Fruit fly (Drosophila melanogaster): Measurements from ENCODE around the gene daed.
A peak's percentile ranks its signal among the peaks of the same experiment; 100 is the strongest.

Gene daed

DNA sequence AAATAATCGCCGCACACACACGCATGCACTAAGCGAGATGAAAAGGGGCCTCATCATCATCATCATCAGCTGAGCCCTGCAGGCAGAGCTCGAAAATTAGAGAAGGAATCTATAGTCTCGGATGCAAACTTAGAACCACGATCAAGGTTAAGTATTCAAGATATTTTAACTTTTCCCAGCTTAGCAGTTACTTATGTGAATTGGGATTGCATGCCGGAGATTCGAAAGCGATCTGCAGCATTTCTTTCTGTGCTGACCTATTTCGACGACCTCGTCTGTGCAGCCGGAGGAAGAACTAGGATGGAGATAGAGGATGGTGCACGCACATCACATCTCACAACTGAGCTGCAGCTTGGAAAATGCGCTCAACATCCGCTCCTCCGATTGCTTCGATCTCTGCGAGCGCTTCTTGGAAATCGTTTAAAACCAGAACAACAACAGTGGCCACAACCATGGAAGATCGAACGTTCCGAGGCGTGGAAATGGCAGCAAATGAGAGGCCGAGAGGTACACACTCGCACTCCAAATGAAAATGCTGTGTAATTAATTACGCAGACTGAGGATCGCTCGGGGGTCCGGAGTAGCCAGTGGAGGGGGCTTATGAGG lies 33.3 kb downstream of the daed start (continued):
- TF ChIP-seq Eip93F (GFP tag; optimal IDR thresholded peaks at IDR 0.05) (no peak), CG32006 (GFP tag; optimal IDR thresholded peaks at IDR 0.05) (peak; percentile 57), OdsH (GFP tag; optimal IDR thresholded peaks at IDR 0.05) (peak; percentile 66), CG6808 (GFP tag; optimal IDR thresholded peaks at IDR 0.05) (peak; percentile 81), esn (GFP tag; optimal IDR thresholded peaks at IDR 0.05) (no peak), dac (GFP tag; optimal IDR thresholded peaks at IDR 0.05) (peak; percentile 7), Blimp-1 (GFP tag; optimal IDR thresholded peaks at IDR 0.05) (no peak), Sox15 (GFP tag; optimal IDR thresholded peaks at IDR 0.05) (no peak), CG10631 (GFP tag; optimal IDR thresholded peaks at IDR 0.05) (peak; percentile 72), lz (GFP tag; optimal IDR thresholded peaks at IDR 0.05) (no peak), CG7368 (GFP tag; optimal IDR thresholded peaks at IDR 0.05) (peak; percentile 59), Hr4 (GFP tag; optimal IDR thresholded peaks at IDR 0.05) (peak; percentile 36), fd59A (GFP tag; optimal IDR thresholded peaks at IDR 0.05) (peak; percentile 78), Ets21C (GFP tag; optimal IDR thresholded peaks at IDR 0.05) (no peak), acj6 (GFP tag; optimal IDR thresholded peaks at IDR 0.05) (peak; percentile 59), fd85E (GFP tag; optimal IDR thresholded peaks at IDR 0.05) (no peak), Eip75B (GFP tag; optimal IDR thresholded peaks at IDR 0.05) (peak; percentile 75), CG11294 (GFP tag; IDR thresholded peaks at IDR 0.05) (peak; percentile 34; the same call in 1 of the 2 replicates), net (GFP tag; optimal IDR thresholded peaks at IDR 0.05) (peak; percentile 37), CG3919 (GFP tag; optimal IDR thresholded peaks at IDR 0.05) (peak; percentile 75), Sox102F (GFP tag; optimal IDR thresholded peaks at IDR 0.05) (no peak), Gug (GFP tag; IDR thresholded peaks at IDR 0.05) (peak; percentile 17; the same call in 1 of the 2 replicates), CG6163 (GFP tag; IDR thresholded peaks at IDR 0.05) (peak; percentile 89), CG6792 (GFP tag; optimal IDR thresholded peaks at IDR 0.05) (peak; percentile 42), CG11762 (GFP tag; optimal IDR thresholded peaks at IDR 0.05; ENCODE audit: insufficient read depth) (peak; percentile 23), topi (GFP tag; optimal IDR thresholded peaks at IDR 0.05) (no peak), CG11902 (GFP tag; optimal IDR thresholded peaks at IDR 0.05) (no peak), CG3032 (tag; optimal IDR thresholded peaks at IDR 0.05) (peak; percentile 84), CG8119 (GFP tag; IDR thresholded peaks at IDR 0.05) (peak; percentile 62)

DNA sequence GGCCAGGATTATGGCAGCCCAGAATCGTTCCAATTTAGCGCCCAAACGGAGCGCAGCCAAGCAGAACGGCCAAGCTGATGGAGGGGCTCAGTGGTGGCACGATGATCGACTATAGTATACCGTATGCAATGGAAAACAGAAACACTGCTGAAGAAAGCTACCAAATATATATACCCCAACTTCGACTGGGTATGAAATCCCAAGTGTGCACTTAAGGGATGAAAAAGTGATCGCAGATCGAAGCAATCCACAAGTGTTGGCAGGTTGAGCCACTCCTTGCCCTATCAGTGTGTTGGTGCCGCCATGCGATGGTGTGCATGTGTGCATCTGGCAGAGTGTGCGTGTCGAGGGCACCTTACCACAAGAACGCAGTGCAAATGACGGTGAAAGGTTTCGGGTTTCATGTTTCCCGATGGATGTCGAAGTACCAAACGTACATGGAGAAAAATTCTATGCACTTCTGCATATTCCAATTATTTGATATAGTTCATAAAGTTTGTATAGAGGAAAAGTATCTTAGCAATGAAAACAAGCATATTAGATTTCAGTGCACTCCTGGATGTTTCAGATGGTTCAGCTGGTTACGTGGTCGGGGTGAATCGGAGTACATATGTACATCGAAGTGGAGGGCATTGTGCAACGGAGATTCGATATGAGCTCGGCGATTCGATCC lies 34.0 kb downstream of the daed start:
- TF ChIP-seq CG31627 (GFP tag; optimal IDR thresholded peaks at IDR 0.05) = peak; percentile 21
- no peak for TF ChIP-seq dac (GFP tag; optimal IDR thresholded peaks at IDR 0.05)
- TF ChIP-seq eg (GFP tag; IDR thresholded peaks at IDR 0.05) = no peak
- peak; percentile 11 for TF ChIP-seq Ets21C (GFP tag; optimal IDR thresholded peaks at IDR 0.05)
- peak; percentile 4 for TF ChIP-seq CG6792 (GFP tag; optimal IDR thresholded peaks at IDR 0.05)
- TF ChIP-seq vri (GFP tag; optimal IDR thresholded peaks at IDR 0.05) = peak; percentile 20
- TF ChIP-seq Blimp-1 (GFP tag; optimal IDR thresholded peaks at IDR 0.05) = no peak
- no peak for TF ChIP-seq CG4318 (GFP tag; optimal IDR thresholded peaks at IDR 0.05)
- peak; percentile 48 for TF ChIP-seq esn (GFP tag; optimal IDR thresholded peaks at IDR 0.05)
- TF ChIP-seq Eip78C (GFP tag) = peak; percentile 41
- no peak for TF ChIP-seq CG32006 (GFP tag; optimal IDR thresholded peaks at IDR 0.05)
- TF ChIP-seq lz (GFP tag; optimal IDR thresholded peaks at IDR 0.05) = peak; percentile 6
- TF ChIP-seq Sox102F (GFP tag; optimal IDR thresholded peaks at IDR 0.05) = no peak
- TF ChIP-seq Hr39 (GFP tag; optimal IDR thresholded peaks at IDR 0.05) = peak; percentile 8
- peak; percentile 69 for TF ChIP-seq svp (GFP tag)
- TF ChIP-seq CG1621 (tag; optimal IDR thresholded peaks at IDR 0.05) = no peak
- no peak for TF ChIP-seq CG9139 (GFP tag; optimal IDR thresholded peaks at IDR 0.05)
- peak; percentile 9 for TF ChIP-seq Eip75B (GFP tag; optimal IDR thresholded peaks at IDR 0.05)
- no peak for TF ChIP-seq acj6 (GFP tag; optimal IDR thresholded peaks at IDR 0.05)
- no peak for TF ChIP-seq fd59A (GFP tag; optimal IDR thresholded peaks at IDR 0.05)
- no peak for TF ChIP-seq CG6276 (GFP tag; optimal IDR thresholded peaks at IDR 0.05)
- TF ChIP-seq Ets96B (tag; optimal IDR thresholded peaks at IDR 0.05) = no peak
- no peak for TF ChIP-seq CG10669 (GFP tag; optimal IDR thresholded peaks at IDR 0.05)
- TF ChIP-seq OdsH (GFP tag; optimal IDR thresholded peaks at IDR 0.05) = no peak
- TF ChIP-seq net (GFP tag; optimal IDR thresholded peaks at IDR 0.05) = no peak
- TF ChIP-seq topi (GFP tag; optimal IDR thresholded peaks at IDR 0.05) = no peak
- no peak for TF ChIP-seq dsx (GFP tag; optimal IDR thresholded peaks at IDR 0.05; ENCODE audit: poor library complexity, severe bottlenecking)
- TF ChIP-seq achi (GFP tag; optimal IDR thresholded peaks at IDR 0.05) = no peak
- no peak for TF ChIP-seq Sox14 (GFP tag; optimal IDR thresholded peaks at IDR 0.05)
- TF ChIP-seq CG3032 (tag; optimal IDR thresholded peaks at IDR 0.05) = no peak
- peak; percentile 6 for TF ChIP-seq Met (GFP tag; optimal IDR thresholded peaks at IDR 0.05)
- TF ChIP-seq CG10631 (GFP tag; optimal IDR thresholded peaks at IDR 0.05) = no peak
- peak; percentile 11 for TF ChIP-seq Smox (GFP tag; optimal IDR thresholded peaks at IDR 0.05)
- no peak for TF ChIP-seq CG8319 (GFP tag; optimal IDR thresholded peaks at IDR 0.05)
